Worm (Caenorhabditis elegans): ENCODE results near the gene ncx-6.

DNA sequence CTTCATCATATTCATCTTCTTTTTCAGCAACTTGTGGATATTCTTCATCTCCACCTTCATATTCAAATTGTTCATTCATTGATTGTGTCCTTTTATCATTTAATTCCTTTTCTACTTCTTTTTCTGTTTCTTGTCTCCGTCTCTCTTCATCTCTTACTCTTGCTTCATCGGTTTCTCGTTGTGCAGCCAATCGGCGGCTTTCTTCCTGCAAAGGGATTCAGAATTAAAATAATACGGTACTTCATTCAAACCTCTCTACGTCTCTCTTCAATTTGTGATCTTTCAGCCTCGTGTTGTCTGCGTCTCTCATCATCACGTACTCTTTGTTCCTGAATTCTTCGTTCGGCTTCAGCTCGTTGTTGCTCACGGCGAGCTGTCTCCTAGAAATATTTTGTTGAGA, 26.9 kb upstream of the ncx-6 start:
- TF ChIP-seq ceh-28 (tag; optimal IDR thresholded peaks at IDR 0.05) = no peak
- TF ChIP-seq nhr-28 (tag; optimal IDR thresholded peaks at IDR 0.05) = no peak
- no peak for TF ChIP-seq nhr-237 (tag; optimal IDR thresholded peaks at IDR 0.05)
- TF ChIP-seq nhr-67 (tag; optimal IDR thresholded peaks at IDR 0.05) = no peak
- no peak for TF ChIP-seq nhr-76 (tag; optimal IDR thresholded peaks at IDR 0.05)
- TF ChIP-seq ztf-11 (tag; optimal IDR thresholded peaks at IDR 0.05) = no peak

All from whole organism, L3 larva.